Worm (Caenorhabditis elegans) whole organism, L1 larva: Measurements from ENCODE around the gene F32D8.1.

Source experiments
- F16B12.6 ChIP-seq: fragments of 150-350 bp; optimal IDR thresholded peaks from 2 replicates; lab custom pipeline; 2014; ENCODE audit warnings: missing biosample characterization, missing genetic modification characterization
- aha-1 ChIP-seq: fragments of 150-350 bp; optimal IDR thresholded peaks from 2 replicates; lab custom pipeline; 2014; ENCODE audit warnings: missing biosample characterization, missing genetic modification characterization
- blmp-1 ChIP-seq: fragments of 150-350 bp; optimal IDR thresholded peaks from 2 replicates; lab custom pipeline; 2014; ENCODE audit warnings: missing biosample characterization, missing genetic modification characterization
- elt-2 ChIP-seq: sonication (generic microtip); optimal IDR thresholded peaks from 2 replicates; lab custom pipeline; 2016; ENCODE audit warnings: missing genetic modification characterization, mild to moderate bottlenecking, inconsistent platforms, missing compliant biosample characterization, missing genetic modification reagents
- elt-3 ChIP-seq, 6 experiments: fragments of 150-350 bp in 1 of 6; sonication (generic microtip); optimal IDR thresholded peaks; 2 replicates each; lab custom pipeline; 2017 to 2018; ENCODE audit warnings: missing biosample characterization in 6 of 6, missing genetic modification characterization in 6 of 6, inconsistent platforms in 1 of 6
- ets-5 ChIP-seq: fragments of 200-800 bp; sonication (Bioruptor generic); IDR thresholded peaks from 2 replicates; pipeline ENCODE4 v1.3.6; 2022; ENCODE audit warnings: missing genetic modification characterization, missing compliant biosample characterization
- fkh-10 ChIP-seq: sonication (generic microtip); optimal IDR thresholded peaks from 2 replicates; lab custom pipeline; 2017; ENCODE audit warnings: missing biosample characterization, missing genetic modification reagents, missing genetic modification characterization
- fkh-4 ChIP-seq: sonication (generic microtip); optimal IDR thresholded peaks from 2 replicates; lab custom pipeline; 2016; ENCODE audit warnings: missing compliant biosample characterization, missing genetic modification characterization, borderline replicate concordance
- fos-1 ChIP-seq: fragments of 150-350 bp; optimal IDR thresholded peaks from 2 replicates; lab custom pipeline; 2014; ENCODE audit warnings: missing biosample characterization, missing genetic modification characterization
- hpl-2 ChIP-seq: fragments of 150-350 bp; optimal IDR thresholded peaks from 2 replicates; lab custom pipeline; 2014; ENCODE audit warnings: missing biosample characterization, missing genetic modification reagents, missing genetic modification characterization
- isw-1 ChIP-seq: fragments of 200-800 bp; sonication (Bioruptor generic); IDR thresholded peaks from 2 replicates; pipeline ENCODE4 v1.3.6; 2022; ENCODE audit warnings: missing genetic modification characterization, missing compliant biosample characterization
- lin-14 ChIP-seq: fragments of 200-800 bp; sonication (Bioruptor generic); optimal IDR thresholded peaks from 2 replicates; lab custom pipeline; 2018; ENCODE audit warnings: mild to moderate bottlenecking, missing genetic modification characterization, moderate library complexity, missing compliant biosample characterization
- lin-35 ChIP-seq, 2 experiments: fragments of 150-350 bp; optimal IDR thresholded peaks; 2 replicates each; lab custom pipeline; 2014; ENCODE audit warnings: missing biosample characterization in 2 of 2, missing genetic modification characterization in 2 of 2, missing genetic modification reagents in 2 of 2
- lin-39 ChIP-seq: fragments of 150-350 bp; optimal IDR thresholded peaks from 2 replicates; lab custom pipeline; 2014; ENCODE audit warnings: missing biosample characterization, missing genetic modification reagents, missing genetic modification characterization
- lir-3 ChIP-seq: sonication (generic microtip); optimal IDR thresholded peaks from 2 replicates; lab custom pipeline; 2016; ENCODE audit warnings: mild to moderate bottlenecking, missing genetic modification characterization, moderate library complexity, missing compliant biosample characterization; ENCODE audit not compliant: poor library complexity
- lsy-2 ChIP-seq, 2 experiments: fragments of 150-350 bp; optimal IDR thresholded peaks; 2 replicates each; lab custom pipeline; 2014; ENCODE audit warnings: missing biosample characterization in 2 of 2, missing genetic modification characterization in 2 of 2
- mdl-1 ChIP-seq, 2 experiments: fragments of 150-350 bp; optimal IDR thresholded peaks; 2 replicates each; lab custom pipeline; 2014 to 2017; ENCODE audit warnings: missing biosample characterization in 2 of 2, missing genetic modification characterization in 2 of 2, inconsistent platforms in 1 of 2
- mep-1 ChIP-seq: fragments of 150-350 bp; optimal IDR thresholded peaks from 2 replicates; lab custom pipeline; 2014; ENCODE audit warnings: missing biosample characterization, missing genetic modification characterization
- nhr-11 ChIP-seq: fragments of 150-350 bp; optimal IDR thresholded peaks from 2 replicates; lab custom pipeline; 2014; ENCODE audit warnings: missing biosample characterization, missing genetic modification characterization
- nhr-12 ChIP-seq: sonication (generic microtip); optimal IDR thresholded peaks from 2 replicates; lab custom pipeline; 2017; ENCODE audit warnings: missing biosample characterization, missing genetic modification characterization
- nhr-19 ChIP-seq: fragments of 200-800 bp; sonication (Bioruptor generic); conservative IDR thresholded peaks from 2 replicates; pipeline ENCODE4 v1.3.6; 2022; ENCODE audit warnings: missing genetic modification characterization, missing compliant biosample characterization
- nhr-20 ChIP-seq: sonication (generic microtip); optimal IDR thresholded peaks from 2 replicates; lab custom pipeline; 2016; ENCODE audit warnings: mild to moderate bottlenecking, missing genetic modification characterization, missing compliant biosample characterization
- nhr-28 ChIP-seq: fragments of 150-350 bp; optimal IDR thresholded peaks from 2 replicates; lab custom pipeline; 2014; ENCODE audit warnings: missing biosample characterization, missing genetic modification characterization
- nhr-71 ChIP-seq: sonication (generic microtip); optimal IDR thresholded peaks from 2 replicates; lab custom pipeline; 2016; ENCODE audit warnings: mild to moderate bottlenecking, missing genetic modification characterization, moderate library complexity, missing compliant biosample characterization
- nhr-85 ChIP-seq: sonication (generic microtip); peaks from one replicate; lab custom pipeline; 2016; ENCODE audit warnings: missing genetic modification characterization, inconsistent platforms, missing compliant biosample characterization
- nhr-90 ChIP-seq: sonication (generic microtip); optimal IDR thresholded peaks from 2 replicates; lab custom pipeline; 2016; ENCODE audit warnings: mild to moderate bottlenecking, missing genetic modification characterization, missing compliant biosample characterization; ENCODE audit not compliant: poor library complexity
- pax-3 ChIP-seq: fragments of 200-800 bp; sonication (Bioruptor generic); optimal IDR thresholded peaks from 2 replicates; lab custom pipeline; 2018; ENCODE audit warnings: mild to moderate bottlenecking, missing genetic modification characterization, moderate library complexity, missing compliant biosample characterization
- pqm-1 ChIP-seq: sonication (generic microtip); optimal IDR thresholded peaks from 3 replicates; lab custom pipeline; 2017; ENCODE audit warnings: missing biosample characterization, missing genetic modification characterization
- snpc-4 ChIP-seq: fragments of 150-350 bp; optimal IDR thresholded peaks from 2 replicates; lab custom pipeline; 2014; ENCODE audit warnings: missing biosample characterization, missing genetic modification characterization
- snu-23 ChIP-seq: sonication (generic microtip); optimal IDR thresholded peaks from 2 replicates; lab custom pipeline; 2016; ENCODE audit warnings: missing genetic modification characterization, missing compliant biosample characterization
- unc-130 ChIP-seq: fragments of 150-350 bp; optimal IDR thresholded peaks from 2 replicates; lab custom pipeline; 2017; ENCODE audit warnings: missing biosample characterization, missing genetic modification characterization, inconsistent platforms
- unc-86 ChIP-seq: sonication (generic microtip); optimal IDR thresholded peaks from 2 replicates; lab custom pipeline; 2016; ENCODE audit warnings: missing genetic modification characterization, missing compliant biosample characterization
- unc-98 ChIP-seq: fragments of 200-800 bp; sonication (Bioruptor generic); IDR thresholded peaks from 2 replicates; pipeline ENCODE4 v1.3.6; 2022; ENCODE audit warnings: missing genetic modification characterization, missing compliant biosample characterization
- zag-1 ChIP-seq: fragments of 150-350 bp; optimal IDR thresholded peaks from 2 replicates; lab custom pipeline; 2014; ENCODE audit warnings: missing biosample characterization, missing genetic modification characterization

The F32D8.1 gene

ce11 chrV:10876512-10876911 is 4.1 kb upstream of the F32D8.1 start:
- TF ChIP-seq nhr-85 (tag; lab: Kevin White, UChicago) (peak; percentile 54), lin-14 (GFP tag; lab: Kevin White, UChicago) (peak; percentile 28), blmp-1 (tag; lab: Kevin White, UChicago) (peak; percentile 29), unc-130 (tag; lab: Kevin White, UChicago) (no peak), aha-1 (no peak), ets-5 (GFP tag; lab: Robert Waterston, UW) (no peak), nhr-71 (tag; lab: Kevin White, UChicago) (peak; percentile 22), mep-1 (no peak), nhr-19 (GFP tag; lab: Robert Waterston, UW) (0 out of 2 replicates have a peak, but pooled peaks have one; percentile 26)
- TF ChIP-seq, all 84 proteins: peak for 5

ce11 chrV:10877808-10878600 is 2.6 kb upstream of the F32D8.1 start:
- TF ChIP-seq fkh-10 (GFP tag; lab: Kevin White, UChicago) (no peak), pax-3 (tag; lab: Kevin White, UChicago) (no peak), fos-1 (tag; lab: Kevin White, UChicago) (peak; percentile 2), nhr-11 (tag; lab: Kevin White, UChicago) (no peak), fkh-4 (tag; lab: Kevin White, UChicago) (no peak), blmp-1 (tag; lab: Kevin White, UChicago) (peak; percentile 96), hpl-2 (GFP tag; lab: Kevin White, UChicago) (no peak), nhr-20 (tag; lab: Kevin White, UChicago) (peak; percentile 51), nhr-28 (tag; lab: Kevin White, UChicago) (no peak), lir-3 (tag; lab: Kevin White, UChicago) (no peak), lsy-2 (tag; optimal IDR thresholded peaks at IDR 0.05; lab: Kevin White, UChicago) (peak in 1 of 2 experiments; percentile 0), pqm-1 (tag; lab: Kevin White, UChicago) (no peak), nhr-85 (tag; lab: Kevin White, UChicago) (peak; percentile 73), nhr-12 (tag; lab: Kevin White, UChicago) (no peak), F16B12.6 (tag; lab: Kevin White, UChicago) (no peak), snpc-4 (tag; lab: Kevin White, UChicago) (no peak), lin-39 (tag; lab: Kevin White, UChicago) (no peak), mdl-1 (tag; optimal IDR thresholded peaks at IDR 0.05; lab: Kevin White, UChicago) (peak in 1 of 2 experiments; percentile 32), elt-2 (tag; lab: Kevin White, UChicago) (peak; percentile 90), zag-1 (no peak), elt-3 (tag; optimal IDR thresholded peaks at IDR 0.05; lab: Kevin White, UChicago) (peak in 1 of 6 experiments; percentile 57), isw-1 (GFP tag; lab: Robert Waterston, UW) (no peak), lin-14 (GFP tag; lab: Kevin White, UChicago) (peak; percentile 39), lin-35 (GFP tag; optimal IDR thresholded peaks at IDR 0.05; lab: Kevin White, UChicago) (no peak), unc-98 (GFP tag; lab: Robert Waterston, UW) (no peak)

- TF ChIP-seq snu-23 (GFP tag; lab: Kevin White, UChicago) (no peak), nhr-19 (GFP tag; lab: Robert Waterston, UW) (no peak), nhr-90 (tag; lab: Kevin White, UChicago) (no peak), lin-39 (tag; lab: Kevin White, UChicago) (no peak), nhr-28 (tag; lab: Kevin White, UChicago) (no peak), unc-86 (tag; lab: Kevin White, UChicago) (no peak)
- TF ChIP-seq, all 84 proteins: peak for 0
Observed at ce11 chrV:10883478-10883877, 2.8 kb downstream of the F32D8.1 start, which contains the start of gene F32D8.2. Gene F32D8.2, plus strand, starts transcription at chrV:10883778.
